Fruit fly (Drosophila melanogaster) whole organism, embryonic: ENCODE data around the gene rno.

ENCODE experiments used
- Awh ChIP-seq: fragments of 200-800 bp; sonication (Bioruptor generic); IDR thresholded peaks from 2 replicates; pipeline ENCODE4, ENCODE4 v1.3.6; 2022; ENCODE audit warnings: missing biosample characterization, missing genetic modification characterization
- CG10274 ChIP-seq: fragments of 200-800 bp; sonication (Bioruptor generic); optimal IDR thresholded peaks from 3 replicates; lab custom pipeline; 2017; ENCODE audit warnings: missing biosample characterization, mild to moderate bottlenecking, missing genetic modification characterization
- CG10979 ChIP-seq: fragments of 200-800 bp; sonication (Bioruptor generic); optimal IDR thresholded peaks from 2 replicates; lab custom pipeline; 2018; ENCODE audit warnings: missing biosample characterization, mild to moderate bottlenecking, missing genetic modification characterization, moderate library complexity
- CG11695 ChIP-seq: fragments of 200-800 bp; sonication (Bioruptor generic); IDR thresholded peaks from 3 replicates; pipeline ENCODE4 v1.3.6; 2022; ENCODE audit warnings: missing biosample characterization, missing genetic modification characterization
- CG11723 ChIP-seq: fragments of 200-800 bp; sonication (Bioruptor generic); optimal IDR thresholded peaks from 2 replicates; lab custom pipeline; 2017; ENCODE audit warnings: missing biosample characterization, mild to moderate bottlenecking, missing genetic modification characterization
- CG12236 ChIP-seq: fragments of 200-800 bp; sonication (Bioruptor generic); optimal IDR thresholded peaks from 2 replicates; lab custom pipeline; 2016; ENCODE audit warnings: missing biosample characterization, missing genetic modification characterization
- CG14050 ChIP-seq: fragments of 200-800 bp; sonication (Bioruptor generic); IDR thresholded peaks from 3 replicates; pipeline ENCODE4 v1.3.6; 2022; ENCODE audit warnings: missing biosample characterization, missing genetic modification characterization
- CG1647 ChIP-seq: fragments of 200-800 bp; sonication (Bioruptor generic); optimal IDR thresholded peaks from 3 replicates; lab custom pipeline; 2016; ENCODE audit warnings: missing biosample characterization, missing genetic modification characterization
- CG1832 ChIP-seq: fragments of 200-800 bp; sonication (Bioruptor generic); optimal IDR thresholded peaks from 2 replicates; lab custom pipeline; 2017; ENCODE audit warnings: missing biosample characterization, mild to moderate bottlenecking, missing genetic modification characterization, inconsistent platforms
- CG30403 ChIP-seq: fragments of 200-800 bp; sonication (Bioruptor generic); optimal IDR thresholded peaks from 3 replicates; lab custom pipeline; 2016; ENCODE audit warnings: missing biosample characterization, missing genetic modification characterization
- CG30431 ChIP-seq: fragments of 200-800 bp; sonication (Bioruptor generic); optimal IDR thresholded peaks from 2 replicates; lab custom pipeline; 2017; ENCODE audit warnings: missing biosample characterization, missing genetic modification characterization
- CG3838 ChIP-seq: fragments of 200-800 bp; sonication (Bioruptor generic); optimal IDR thresholded peaks from 3 replicates; lab custom pipeline; 2016; ENCODE audit warnings: missing biosample characterization, missing genetic modification characterization
- CG4282 ChIP-seq: fragments of 200-800 bp; sonication (Bioruptor generic); optimal IDR thresholded peaks from 2 replicates; lab custom pipeline; 2016; ENCODE audit warnings: missing biosample characterization, missing genetic modification characterization
- CG4404 ChIP-seq: fragments of 200-800 bp; sonication (Bioruptor generic); IDR thresholded peaks from 2 replicates; pipeline ENCODE4 v1.3.6; 2022; ENCODE audit warnings: missing biosample characterization, missing genetic modification characterization
- CG4707 ChIP-seq: fragments of 200-800 bp; sonication (Bioruptor generic); optimal IDR thresholded peaks from 2 replicates; lab custom pipeline; 2018; ENCODE audit warnings: missing biosample characterization, mild to moderate bottlenecking, missing genetic modification characterization, moderate library complexity
- CG4854 ChIP-seq: fragments of 200-800 bp; sonication (Bioruptor generic); optimal IDR thresholded peaks from 2 replicates; lab custom pipeline; 2016; ENCODE audit warnings: missing biosample characterization, missing genetic modification characterization, inconsistent platforms
- CG6854 ChIP-seq: fragments of 200-800 bp; sonication (Bioruptor generic); optimal IDR thresholded peaks from 3 replicates; lab custom pipeline; 2017; ENCODE audit warnings: missing biosample characterization, mild to moderate bottlenecking, missing genetic modification characterization
- CG7271 ChIP-seq: fragments of 200-800 bp; sonication (Bioruptor generic); optimal IDR thresholded peaks from 2 replicates; lab custom pipeline; 2018; ENCODE audit warnings: missing biosample characterization, mild to moderate bottlenecking, missing genetic modification characterization, moderate library complexity
- CG7786 ChIP-seq: fragments of 200-800 bp; sonication (Bioruptor generic); optimal IDR thresholded peaks from 2 replicates; lab custom pipeline; 2016; ENCODE audit warnings: missing biosample characterization, missing genetic modification characterization
- Chrac-16 ChIP-seq: fragments of 200-800 bp; sonication (Bioruptor generic); optimal IDR thresholded peaks from 3 replicates; lab custom pipeline; 2016; ENCODE audit warnings: missing biosample characterization, missing genetic modification characterization
- Dek ChIP-seq: fragments of 200-800 bp; sonication (Bioruptor generic); optimal IDR thresholded peaks from 3 replicates; lab custom pipeline; 2019; ENCODE audit warnings: missing biosample characterization, mild to moderate bottlenecking, missing genetic modification characterization, moderate library complexity
- ERR ChIP-seq: fragments of 200-800 bp; sonication (Bioruptor generic); optimal IDR thresholded peaks from 2 replicates; lab custom pipeline; 2016; ENCODE audit warnings: missing biosample characterization, missing genetic modification characterization
- Ets97D ChIP-seq: fragments of 200-800 bp; sonication (Bioruptor generic); optimal IDR thresholded peaks from 3 replicates; lab custom pipeline; 2016; ENCODE audit warnings: missing biosample characterization, missing genetic modification characterization
- HLH4C ChIP-seq: fragments of 200-800 bp; sonication (Bioruptor generic); IDR thresholded peaks from 3 replicates; pipeline ENCODE4 v1.3.6; 2022; ENCODE audit warnings: missing biosample characterization, missing genetic modification characterization; ENCODE audit not compliant: partially characterized antibody
- Jarid2 ChIP-seq: fragments of 200-800 bp; sonication (Bioruptor generic); optimal IDR thresholded peaks from 3 replicates; lab custom pipeline; 2017; ENCODE audit warnings: mild to moderate bottlenecking, missing biosample characterization, missing genetic modification reagents, missing genetic modification characterization
- NC2α ChIP-seq: fragments of 200-800 bp; sonication (Bioruptor generic); optimal IDR thresholded peaks from 2 replicates; lab custom pipeline; 2016; ENCODE audit warnings: missing biosample characterization, missing genetic modification characterization
- PHDP ChIP-seq: fragments of 200-800 bp; sonication (Bioruptor generic); optimal IDR thresholded peaks from 3 replicates; lab custom pipeline; 2018; ENCODE audit warnings: missing biosample characterization, mild to moderate bottlenecking, missing genetic modification characterization, moderate library complexity
- Rfx ChIP-seq: fragments of 200-800 bp; sonication (Bioruptor generic); IDR thresholded peaks from 2 replicates; pipeline ENCODE4 v1.3.6; 2022; ENCODE audit warnings: missing biosample characterization, missing genetic modification characterization
- Usf ChIP-seq: fragments of 200-800 bp; sonication (Bioruptor generic); optimal IDR thresholded peaks from 2 replicates; lab custom pipeline; 2017; ENCODE audit warnings: missing genotype, missing biosample characterization, missing genetic modification characterization
- ase ChIP-seq: fragments of 200-800 bp; sonication (Bioruptor generic); IDR thresholded peaks from 3 replicates; pipeline ENCODE4 v1.3.6; 2022; ENCODE audit warnings: missing biosample characterization, missing genetic modification characterization
- cas ChIP-seq: fragments of 200-800 bp; sonication (Bioruptor generic); IDR thresholded peaks from 2 replicates; pipeline ENCODE4 v1.3.6; 2022; ENCODE audit warnings: missing biosample characterization, missing genetic modification characterization
- chm ChIP-seq: fragments of 200-800 bp; sonication (Bioruptor generic); IDR thresholded peaks from 2 replicates; pipeline ENCODE4 v1.3.6; 2022; ENCODE audit warnings: missing biosample characterization, missing genetic modification characterization
- corto ChIP-seq: fragments of 200-800 bp; sonication (Bioruptor generic); optimal IDR thresholded peaks from 2 replicates; lab custom pipeline; 2016; ENCODE audit warnings: missing biosample characterization, mild to moderate bottlenecking, missing genetic modification characterization, moderate library complexity
- da ChIP-seq: fragments of 200-800 bp; sonication (Bioruptor generic); optimal IDR thresholded peaks from 2 replicates; lab custom pipeline; 2016; ENCODE audit warnings: missing biosample characterization, missing genetic modification characterization
- exex ChIP-seq: fragments of 200-800 bp; sonication (Bioruptor generic); optimal IDR thresholded peaks from 4 replicates; lab custom pipeline; 2018; ENCODE audit warnings: missing biosample characterization, mild to moderate bottlenecking, missing genetic modification characterization, moderate library complexity
- fd96Cb ChIP-seq: fragments of 200-800 bp; sonication (Bioruptor generic); optimal IDR thresholded peaks from 2 replicates; lab custom pipeline; 2018; ENCODE audit warnings: missing biosample characterization, mild to moderate bottlenecking, missing genetic modification characterization, moderate library complexity
- gfzf ChIP-seq: fragments of 200-800 bp; sonication (Bioruptor generic); optimal IDR thresholded peaks from 2 replicates; lab custom pipeline; 2016; ENCODE audit warnings: missing biosample characterization, mild to moderate bottlenecking, missing genetic modification characterization, moderate library complexity
- hkb ChIP-seq, 2 experiments: fragments of 200-800 bp in 1 of 2; fragments of >200 bp in 1 of 2; sonication (Bioruptor generic) in 1 of 2; IDR thresholded peaks in 1 of 2; optimal IDR thresholded peaks in 1 of 2; 2 replicates each; pipeline versions ENCODE4 v1.3.6 to Lab custom; 2017 to 2022; ENCODE audit warnings: missing biosample characterization in 1 of 2, missing genetic modification characterization in 1 of 2
- lbe ChIP-seq: fragments of 200-800 bp; sonication (Bioruptor generic); optimal IDR thresholded peaks from 2 replicates; lab custom pipeline; 2016; ENCODE audit warnings: missing biosample characterization, mild to moderate bottlenecking, missing genetic modification characterization
- mam ChIP-seq: fragments of 200-800 bp; sonication (Bioruptor generic); optimal IDR thresholded peaks from 3 replicates; lab custom pipeline; 2016; ENCODE audit warnings: missing biosample characterization, missing genetic modification characterization
- nom ChIP-seq: fragments of 200-800 bp; sonication (Bioruptor generic); optimal IDR thresholded peaks from 2 replicates; lab custom pipeline; 2017; ENCODE audit warnings: missing biosample characterization, missing genetic modification characterization, mild to moderate bottlenecking, moderate library complexity, missing genetic modification reagents
- pan ChIP-seq, 4 experiments: fragments of >200 bp in 3 of 4; fragments of 200-800 bp in 1 of 4; sonication (Bioruptor generic) in 1 of 4; optimal IDR thresholded peaks in 3 of 4; IDR thresholded peaks in 1 of 4; 2 replicates each; pipeline versions ENCODE4 v1.3.6 to Lab custom; 2017 to 2022; ENCODE audit warnings: missing biosample characterization in 2 of 4, missing genetic modification characterization in 2 of 4, mixed read lengths in 1 of 4
- prd ChIP-seq, 3 experiments: fragments of >200 bp in 2 of 3; fragments of 200-800 bp in 1 of 3; sonication (Bioruptor generic) in 1 of 3; optimal IDR thresholded peaks in 2 of 3; IDR thresholded peaks in 1 of 3; 2 replicates in 2 of 3; 3 replicates in 1 of 3; pipeline versions ENCODE4 v1.3.6 to Lab custom; 2017 to 2022; ENCODE audit warnings: missing biosample characterization in 1 of 3, missing genetic modification characterization in 1 of 3
- psq ChIP-seq: fragments of 200-800 bp; sonication (Bioruptor generic); optimal IDR thresholded peaks from 2 replicates; lab custom pipeline; 2017; ENCODE audit warnings: missing biosample characterization, missing genetic modification characterization
- ranshi ChIP-seq: fragments of 200-800 bp; sonication (Bioruptor generic); IDR thresholded peaks from 2 replicates; pipeline ENCODE4 v1.3.6; 2022; ENCODE audit warnings: missing biosample characterization, missing genetic modification characterization
- sens ChIP-seq: fragments of 200-800 bp; sonication (Bioruptor generic); peaks from one replicate; lab custom pipeline; 2016; ENCODE audit warnings: missing biosample characterization, missing genetic modification characterization
- sob ChIP-seq: fragments of 200-800 bp; sonication (Bioruptor generic); IDR thresholded peaks from 2 replicates; pipeline ENCODE4 v1.3.6; 2022; ENCODE audit warnings: missing biosample characterization, missing genetic modification characterization
- usp ChIP-seq: fragments of >200 bp; optimal IDR thresholded peaks from 2 replicates; lab custom pipeline; 2017; ENCODE audit warnings: missing biosample characterization, missing genetic modification characterization
- wor ChIP-seq: fragments of 200-800 bp; sonication (Bioruptor generic); IDR thresholded peaks from 2 replicates; pipeline ENCODE4 v1.3.6; 2022; ENCODE audit warnings: missing biosample characterization, missing genetic modification characterization

rno gene

DNA sequence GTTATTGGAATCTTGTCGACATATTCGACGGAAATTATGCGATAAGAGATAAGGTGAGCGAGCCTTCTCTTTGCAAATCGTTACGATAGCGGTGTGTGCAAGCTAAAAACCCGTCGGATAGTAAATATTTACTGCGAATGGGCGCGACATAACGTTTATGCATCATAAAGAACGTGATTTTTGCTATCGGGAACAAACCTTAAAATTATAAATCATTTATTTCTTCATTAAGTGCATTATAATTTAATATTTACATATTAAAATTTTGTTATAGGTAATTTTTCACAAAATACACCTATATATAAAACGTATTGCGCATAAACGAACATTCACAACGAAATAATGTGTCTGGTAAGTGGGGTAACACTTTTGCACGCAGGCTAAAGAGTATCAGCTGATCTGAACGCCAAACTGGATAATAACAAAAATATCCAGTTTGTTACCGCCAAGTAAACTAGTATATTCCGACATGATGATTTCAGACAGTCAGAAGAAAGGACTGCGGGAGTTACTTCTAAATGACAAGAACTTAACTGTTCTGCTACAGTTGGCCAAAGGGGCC is 6.2 kb upstream of the rno start, which contains the start of the genes Gk1 and CG13876 (continued):
- TF ChIP-seq Usf (GFP tag; lab: Kevin White, UChicago) (peak; percentile 78), prd (optimal IDR thresholded peaks at IDR 0.05; lab: Kevin White, UChicago) (no peak), prd (GFP tag; IDR thresholded peaks at IDR 0.05; lab: Robert Waterston, UW) (peak; percentile 93), nom (GFP tag; lab: Kevin White, UChicago) (peak; percentile 96), Ets97D (peak; percentile 25), Rfx (GFP tag; lab: Robert Waterston, UW) (peak; percentile 95), exex (tag; lab: Kevin White, UChicago) (peak; percentile 91), HLH4C (GFP tag; lab: Robert Waterston, UW) (no peak), lbe (GFP tag; lab: Kevin White, UChicago) (peak; percentile 93), CG4282 (no peak), ase (GFP tag; lab: Robert Waterston, UW) (peak; percentile 90), chm (peak; percentile 96), CG1832 (GFP tag; lab: Kevin White, UChicago) (no peak), sob (GFP tag; lab: Robert Waterston, UW) (peak; percentile 95), CG14050 (GFP tag; lab: Robert Waterston, UW) (peak; percentile 95), da (GFP tag; lab: Kevin White, UChicago) (no peak), corto (GFP tag; lab: Kevin White, UChicago) (peak; percentile 94), CG12236 (GFP tag; lab: Kevin White, UChicago) (no peak), NC2α (GFP tag; lab: Kevin White, UChicago) (no peak), psq (GFP tag; lab: Kevin White, UChicago) (peak; percentile 78), usp (GFP tag; lab: Kevin White, UChicago) (no peak), ERR (GFP tag; lab: Kevin White, UChicago) (no peak), CG11695 (GFP tag; lab: Robert Waterston, UW) (peak; percentile 97), fd96Cb (tag; lab: Kevin White, UChicago) (peak; percentile 92), CG7271 (peak; percentile 94), CG7786 (GFP tag; lab: Kevin White, UChicago) (peak; percentile 62), CG1647 (GFP tag; lab: Kevin White, UChicago) (peak; percentile 22), Jarid2 (no peak), CG3838 (GFP tag; lab: Kevin White, UChicago) (peak; percentile 68), CG10274 (GFP tag; lab: Kevin White, UChicago) (peak; percentile 79), CG4854 (GFP tag; lab: Kevin White, UChicago) (peak; percentile 69), CG10979 (tag; lab: Kevin White, UChicago) (peak; percentile 96), CG30403 (GFP tag; lab: Kevin White, UChicago) (peak; percentile 94), mam (GFP tag; lab: Kevin White, UChicago) (peak; percentile 47), CG4404 (GFP tag; lab: Robert Waterston, UW) (peak; percentile 65), wor (GFP tag; lab: Robert Waterston, UW) (peak; percentile 81), CG6854 (peak; percentile 94), ranshi (GFP tag; lab: Robert Waterston, UW) (peak; percentile 94), CG11723 (GFP tag; lab: Kevin White, UChicago) (no peak), pan (optimal IDR thresholded peaks at IDR 0.05; lab: Kevin White, UChicago) (no peak), pan (GFP tag; optimal IDR thresholded peaks at IDR 0.05 in 1 of 2, IDR thresholded peaks at IDR 0.05 in 1 of 2) (peak in 1 of 2 experiments; percentile 96), gfzf (GFP tag; lab: Kevin White, UChicago) (no peak), PHDP (tag; lab: Kevin White, UChicago) (peak; percentile 99), CG30431 (GFP tag; lab: Kevin White, UChicago) (peak; percentile 83), cas (GFP tag; lab: Robert Waterston, UW) (peak; percentile 83), CG4707 (GFP tag; lab: Kevin White, UChicago) (peak; percentile 76), Awh (peak; percentile 95), hkb (optimal IDR thresholded peaks at IDR 0.05; lab: Kevin White, UChicago) (no peak), hkb (GFP tag; IDR thresholded peaks at IDR 0.05; lab: Robert Waterston, UW) (peak; percentile 96), Dek (tag; lab: Kevin White, UChicago) (peak; percentile 97), Chrac-16 (GFP tag; lab: Kevin White, UChicago) (peak; percentile 90), sens (no peak)
